Fruit fly (Drosophila melanogaster) whole organism, embryonic: Measurements from ENCODE around the gene gpp.

Experiments
- Blimp-1 ChIP-seq: fragments of 200-800 bp; sonication (Bioruptor generic); optimal IDR thresholded peaks from 3 replicates; lab custom pipeline; 2018; ENCODE audit warnings: missing biosample characterization, missing genetic modification characterization, mild to moderate bottlenecking, moderate library complexity, missing genetic modification reagents
- CG12071 ChIP-seq: fragments of 200-800 bp; sonication (Bioruptor generic); optimal IDR thresholded peaks from 3 replicates; lab custom pipeline; 2018; ENCODE audit warnings: missing biosample characterization, mild to moderate bottlenecking, missing genetic modification characterization
- CG1233 ChIP-seq: fragments of 200-800 bp; sonication (Bioruptor generic); optimal IDR thresholded peaks from 4 replicates; lab custom pipeline; 2018; ENCODE audit warnings: missing biosample characterization, mild to moderate bottlenecking, missing genetic modification characterization
- CG15601 ChIP-seq: fragments of 200-800 bp; sonication (Bioruptor generic); optimal IDR thresholded peaks from 3 replicates; lab custom pipeline; 2019; ENCODE audit warnings: missing biosample characterization, mild to moderate bottlenecking, missing genetic modification characterization, moderate library complexity
- CG4424 ChIP-seq: fragments of 200-800 bp; sonication (Bioruptor generic); optimal IDR thresholded peaks from 3 replicates; lab custom pipeline; 2016; ENCODE audit warnings: missing biosample characterization, missing genetic modification characterization
- CG8478 ChIP-seq: fragments of >200 bp; optimal IDR thresholded peaks from 2 replicates; lab custom pipeline; 2018
- E2f2 ChIP-seq: fragments of 200-800 bp; sonication (Bioruptor generic); IDR thresholded peaks from 2 replicates; pipeline ENCODE4 v1.3.6; 2022; ENCODE audit warnings: missing biosample characterization, missing genetic modification characterization
- Scr ChIP-seq: fragments of 200-800 bp; sonication (Bioruptor generic); IDR thresholded peaks from 2 replicates; pipeline ENCODE4 v1.3.6; 2022; ENCODE audit warnings: missing biosample characterization, missing genetic modification characterization; ENCODE audit not compliant: partially characterized antibody
- br ChIP-seq: fragments of >200 bp; optimal IDR thresholded peaks from 2 replicates; lab custom pipeline; 2017
- fd96Cb ChIP-seq: fragments of 200-800 bp; sonication (Bioruptor generic); optimal IDR thresholded peaks from 2 replicates; lab custom pipeline; 2018; ENCODE audit warnings: missing biosample characterization, mild to moderate bottlenecking, missing genetic modification characterization, moderate library complexity
- pb ChIP-seq: fragments of 200-800 bp; sonication (Bioruptor generic); optimal IDR thresholded peaks from 3 replicates; lab custom pipeline; 2016; ENCODE audit warnings: missing biosample characterization, missing genetic modification characterization
- tio ChIP-seq: fragments of 200-800 bp; sonication (Bioruptor generic); optimal IDR thresholded peaks from 2 replicates; lab custom pipeline; 2017; ENCODE audit warnings: missing biosample characterization, missing genetic modification characterization, inconsistent platforms
- zfh2 ChIP-seq: fragments of 200-800 bp; sonication (Bioruptor generic); optimal IDR thresholded peaks from 2 replicates; lab custom pipeline; 2016; ENCODE audit warnings: missing biosample characterization, missing genetic modification characterization

DNA sequence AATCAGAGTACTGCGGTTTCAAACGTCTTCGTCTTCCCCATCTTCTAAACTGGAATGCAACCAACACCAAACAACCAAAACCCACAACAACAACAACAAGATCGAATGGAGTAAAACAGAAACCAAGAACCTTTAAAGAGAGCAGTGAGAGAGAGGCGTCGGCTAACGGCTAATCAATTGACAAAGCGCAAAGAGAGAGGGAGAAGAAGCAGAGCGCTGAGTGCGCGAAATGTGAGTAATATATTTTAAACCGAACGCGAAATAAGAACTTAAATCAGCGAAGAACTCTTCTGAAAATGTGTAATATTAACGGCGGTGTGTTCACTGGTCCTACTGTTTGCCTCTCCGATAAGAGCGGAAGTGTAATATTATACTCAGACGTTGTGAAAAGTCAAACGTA is 889 bp downstream of the gpp start:
- TF ChIP-seq CG4424 (no peak), fd96Cb (no peak), pb (GFP tag; lab: Kevin White, UChicago) (no peak), br (lab: Kevin White, UChicago) (no peak), CG15601 (tag; lab: Kevin White, UChicago) (no peak), Scr (GFP tag; lab: Robert Waterston, UW) (no peak), CG8478 (lab: Kevin White, UChicago) (no peak), E2f2 (GFP tag; lab: Robert Waterston, UW) (no peak), Blimp-1 (GFP tag; lab: Kevin White, UChicago) (no peak), zfh2 (GFP tag; lab: Kevin White, UChicago) (no peak), CG1233 (GFP tag; lab: Kevin White, UChicago) (no peak), CG12071 (no peak), tio (GFP tag; lab: Kevin White, UChicago) (no peak)
